Worm (Caenorhabditis elegans) whole organism, L2 larva: Measurements from ENCODE around the gene arf-5.

Experiments used
- C34F6.9 ChIP-seq: fragments of 150-350 bp; optimal IDR thresholded peaks from 2 replicates; lab custom pipeline; 2014; ENCODE audit warnings: missing biosample characterization, missing genetic modification characterization
- Y55F3AM.14 ChIP-seq: fragments of 200-800 bp; sonication (Bioruptor generic); optimal IDR thresholded peaks from 2 replicates; lab custom pipeline; 2018; ENCODE audit warnings: mild to moderate bottlenecking, missing genetic modification characterization, missing compliant biosample characterization
- ZK546.5 ChIP-seq: sonication (generic microtip); optimal IDR thresholded peaks from 2 replicates; lab custom pipeline; 2017; ENCODE audit warnings: missing biosample characterization, missing genetic modification characterization
- alr-1 ChIP-seq: fragments of 150-350 bp; optimal IDR thresholded peaks from 2 replicates; lab custom pipeline; 2014; ENCODE audit warnings: missing biosample characterization, missing genetic modification characterization
- ama-1 ChIP-seq: fragments of 150-350 bp; optimal IDR thresholded peaks from 2 replicates; lab custom pipeline; 2018; ENCODE audit warnings: inconsistent platforms
- blmp-1 ChIP-seq: sonication (generic microtip); optimal IDR thresholded peaks from 2 replicates; lab custom pipeline; 2017; ENCODE audit warnings: missing genetic modification characterization, mild to moderate bottlenecking, missing compliant biosample characterization, antibody characterized with exemption, moderate library complexity; ENCODE audit not compliant: insufficient read depth
- ceh-16 ChIP-seq: fragments of 150-350 bp; optimal IDR thresholded peaks from 2 replicates; lab custom pipeline; 2014; ENCODE audit warnings: missing biosample characterization, missing genetic modification characterization
- ceh-82 ChIP-seq: fragments of 150-350 bp; optimal IDR thresholded peaks from 2 replicates; lab custom pipeline; 2014; ENCODE audit warnings: missing biosample characterization, missing genetic modification characterization
- crh-2 ChIP-seq: sonication (generic microtip); optimal IDR thresholded peaks from 2 replicates; lab custom pipeline; 2017; ENCODE audit warnings: missing biosample characterization, missing genetic modification characterization
- dmd-4 ChIP-seq: sonication (generic microtip); optimal IDR thresholded peaks from 2 replicates; lab custom pipeline; 2017; ENCODE audit warnings: missing biosample characterization, missing genetic modification characterization
- egl-27 ChIP-seq: sonication (generic microtip); optimal IDR thresholded peaks from 3 replicates; lab custom pipeline; 2017; ENCODE audit warnings: missing biosample characterization, missing genetic modification reagents, missing genetic modification characterization
- elt-1 ChIP-seq: fragments of 150-350 bp; optimal IDR thresholded peaks from 2 replicates; lab custom pipeline; 2014; ENCODE audit warnings: missing biosample characterization, missing genetic modification characterization
- elt-3 ChIP-seq: sonication (generic microtip); optimal IDR thresholded peaks from 2 replicates; lab custom pipeline; 2017; ENCODE audit warnings: missing biosample characterization, missing genetic modification characterization
- fos-1 ChIP-seq: fragments of 150-350 bp; optimal IDR thresholded peaks from 2 replicates; lab custom pipeline; 2014; ENCODE audit warnings: missing biosample characterization, missing genetic modification characterization
- gmeb-1 ChIP-seq: fragments of 150-350 bp; optimal IDR thresholded peaks from 2 replicates; lab custom pipeline; 2014; ENCODE audit warnings: missing biosample characterization, missing genetic modification characterization
- lin-13 ChIP-seq: fragments of 150-350 bp; optimal IDR thresholded peaks from 2 replicates; lab custom pipeline; 2014; ENCODE audit warnings: missing biosample characterization, missing genetic modification reagents, missing genetic modification characterization
- lin-39 ChIP-seq: fragments of 150-350 bp; optimal IDR thresholded peaks from 2 replicates; lab custom pipeline; 2014; ENCODE audit warnings: missing biosample characterization, missing genetic modification reagents, missing genetic modification characterization
- lsy-2 ChIP-seq, 2 experiments: fragments of 150-350 bp in 1 of 2; sonication (generic microtip) in 1 of 2; optimal IDR thresholded peaks; 2 replicates each; lab custom pipeline; 2014 to 2017; ENCODE audit warnings: missing biosample characterization in 2 of 2, missing genetic modification characterization in 2 of 2
- nhr-10 ChIP-seq: sonication (generic microtip); optimal IDR thresholded peaks from 2 replicates; lab custom pipeline; 2017; ENCODE audit warnings: missing biosample characterization, missing genetic modification characterization
- nhr-129 ChIP-seq: fragments of 150-350 bp; optimal IDR thresholded peaks from 2 replicates; lab custom pipeline; 2014; ENCODE audit warnings: missing biosample characterization, missing genetic modification characterization
- nhr-21 ChIP-seq: fragments of 150-350 bp; optimal IDR thresholded peaks from 2 replicates; lab custom pipeline; 2014; ENCODE audit warnings: missing biosample characterization, missing genetic modification characterization
- nhr-23 ChIP-seq: fragments of 150-350 bp; optimal IDR thresholded peaks from 2 replicates; lab custom pipeline; 2014; ENCODE audit warnings: missing biosample characterization, missing genetic modification reagents, missing genetic modification characterization
- nhr-237 ChIP-seq: fragments of 150-350 bp; optimal IDR thresholded peaks from 2 replicates; lab custom pipeline; 2014; ENCODE audit warnings: missing biosample characterization, missing genetic modification characterization
- nhr-25 ChIP-seq: fragments of 150-350 bp; sonication (generic microtip); optimal IDR thresholded peaks from 3 replicates; lab custom pipeline; 2014; ENCODE audit warnings: missing biosample characterization, missing genetic modification characterization
- nhr-77 ChIP-seq: fragments of 150-350 bp; optimal IDR thresholded peaks from 2 replicates; lab custom pipeline; 2014; ENCODE audit warnings: missing biosample characterization, missing genetic modification characterization
- peb-1 ChIP-seq: fragments of 150-350 bp; optimal IDR thresholded peaks from 2 replicates; lab custom pipeline; 2014; ENCODE audit warnings: missing biosample characterization, missing genetic modification characterization
- sem-4 ChIP-seq: fragments of 150-350 bp; optimal IDR thresholded peaks from 2 replicates; lab custom pipeline; 2014; ENCODE audit warnings: missing biosample characterization, missing genetic modification reagents, missing genetic modification characterization
- skn-1 ChIP-seq: sonication (generic microtip); optimal IDR thresholded peaks from 2 replicates; lab custom pipeline; 2017; ENCODE audit warnings: missing biosample characterization, missing genetic modification characterization
- unc-39 ChIP-seq: fragments of 150-350 bp; optimal IDR thresholded peaks from 2 replicates; lab custom pipeline; 2014; ENCODE audit warnings: missing biosample characterization, missing genetic modification characterization
- unc-55 ChIP-seq: fragments of 150-350 bp; sonication (generic microtip); optimal IDR thresholded peaks from 3 replicates; lab custom pipeline; 2014; ENCODE audit warnings: missing biosample characterization, missing genetic modification reagents, missing genetic modification characterization
- unc-62 ChIP-seq: fragments of 150-350 bp; optimal IDR thresholded peaks from 2 replicates; lab custom pipeline; 2014; ENCODE audit warnings: missing biosample characterization, missing genetic modification reagents, missing genetic modification characterization
- zag-1 ChIP-seq: fragments of 150-350 bp; optimal IDR thresholded peaks from 2 replicates; lab custom pipeline; 2014; ENCODE audit warnings: missing biosample characterization, missing genetic modification characterization
- ztf-1 ChIP-seq: fragments of 200-800 bp; sonication (Bioruptor generic); conservative IDR thresholded peaks from 2 replicates; pipeline ENCODE4 v1.3.6; 2022; ENCODE audit warnings: missing genetic modification characterization, missing compliant biosample characterization
- ztf-11 ChIP-seq: sonication (generic microtip); optimal IDR thresholded peaks from 2 replicates; lab custom pipeline; 2017; ENCODE audit warnings: missing biosample characterization, missing genetic modification characterization
- ztf-4 ChIP-seq: fragments of 150-350 bp; optimal IDR thresholded peaks from 2 replicates; lab custom pipeline; 2014; ENCODE audit warnings: missing biosample characterization, missing genetic modification characterization

arf-5 gene

DNA sequence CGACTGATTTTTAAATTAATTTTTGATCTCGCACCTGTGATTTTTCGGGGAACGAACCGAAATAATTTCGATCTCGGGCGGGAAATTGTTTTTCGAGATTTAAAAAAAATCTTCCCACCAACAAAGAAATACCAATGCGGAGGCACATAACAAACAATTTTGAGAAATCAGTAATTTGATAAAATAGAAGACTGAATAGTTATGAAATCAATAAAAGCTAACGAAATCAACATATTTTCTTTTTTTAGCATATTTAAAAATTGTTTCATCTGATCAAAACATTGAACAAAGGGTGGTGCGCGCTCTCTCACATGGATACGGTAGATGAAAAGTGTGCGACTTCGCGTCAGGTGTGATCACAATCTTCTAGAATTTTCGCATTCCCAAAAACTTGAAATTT lies 24.2 kb upstream of the arf-5 start:
- TF ChIP-seq lsy-2 (tag; optimal IDR thresholded peaks at IDR 0.05; lab: Kevin White, UChicago), result no peak
- TF ChIP-seq ztf-1, result no peak
- no peak for TF ChIP-seq peb-1
- no peak for TF ChIP-seq nhr-237 (tag; lab: Kevin White, UChicago)
- no peak for TF ChIP-seq sem-4 (tag; lab: Kevin White, UChicago)
- no peak for TF ChIP-seq elt-1 (tag; lab: Kevin White, UChicago)
- no peak for TF ChIP-seq unc-62
- TF ChIP-seq ztf-4 (tag; lab: Kevin White, UChicago), result no peak
- TF ChIP-seq dmd-4 (tag; lab: Kevin White, UChicago), result no peak
- no peak for TF ChIP-seq alr-1 (tag; lab: Kevin White, UChicago)
- no peak for TF ChIP-seq ama-1 (lab: Kevin White, UChicago)
- TF ChIP-seq Y55F3AM.14 (GFP tag; lab: Kevin White, UChicago), result no peak
- no peak for TF ChIP-seq ceh-82 (tag; lab: Kevin White, UChicago)
- no peak for TF ChIP-seq zag-1
- TF ChIP-seq nhr-25 (tag; lab: Kevin White, UChicago), result no peak

DNA sequence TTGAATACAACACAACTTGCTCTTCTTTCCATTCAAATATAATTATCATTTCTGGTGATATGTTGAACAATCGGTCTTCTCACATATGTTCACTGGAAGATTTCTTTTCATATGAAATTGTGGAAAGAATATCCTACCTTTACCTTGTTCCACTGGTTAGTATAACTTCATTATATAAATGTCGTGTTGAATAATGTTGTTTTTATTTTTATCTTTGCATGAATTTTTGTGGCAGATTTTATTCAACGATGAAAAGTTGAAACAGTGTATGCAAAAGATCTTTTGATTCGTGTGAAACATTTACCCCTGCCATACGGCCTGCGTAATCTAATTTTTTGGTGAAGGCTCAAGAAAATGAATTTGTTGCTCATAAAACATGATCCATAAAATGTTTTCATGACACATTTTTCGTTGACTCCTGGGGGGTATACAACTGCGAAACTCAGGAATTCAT lies 20.4 kb upstream of the arf-5 start:
- TF ChIP-seq skn-1 (tag; lab: Kevin White, UChicago) (no peak), nhr-77 (tag; lab: Kevin White, UChicago) (no peak), nhr-23 (no peak), lin-39 (tag; lab: Kevin White, UChicago) (no peak), nhr-21 (tag; lab: Kevin White, UChicago) (no peak), ceh-16 (tag; lab: Kevin White, UChicago) (no peak), ztf-11 (no peak), ama-1 (lab: Kevin White, UChicago) (no peak), sem-4 (tag; lab: Kevin White, UChicago) (no peak), Y55F3AM.14 (GFP tag; lab: Kevin White, UChicago) (no peak), nhr-129 (tag; lab: Kevin White, UChicago) (no peak), ztf-1 (no peak), crh-2 (tag; lab: Kevin White, UChicago) (no peak)
- TF ChIP-seq, all 48 proteins: peak for 0

- no peak for TF ChIP-seq lin-39 (tag; lab: Kevin White, UChicago)
- no peak for TF ChIP-seq zag-1
- no peak for TF ChIP-seq unc-55 (GFP tag; lab: Kevin White, UChicago)
- TF ChIP-seq lin-13 (GFP tag; lab: Kevin White, UChicago), result no peak
- no peak for TF ChIP-seq skn-1 (tag; lab: Kevin White, UChicago)
- no peak for TF ChIP-seq nhr-10
- no peak for TF ChIP-seq ama-1 (lab: Kevin White, UChicago)
- TF ChIP-seq fos-1 (tag; lab: Kevin White, UChicago), result no peak
- no peak for TF ChIP-seq ztf-4 (tag; lab: Kevin White, UChicago)
- no peak for TF ChIP-seq C34F6.9 (tag; lab: Kevin White, UChicago)
- TF ChIP-seq gmeb-1 (tag; lab: Kevin White, UChicago), result no peak
- TF ChIP-seq dmd-4 (tag; lab: Kevin White, UChicago), result no peak
- no peak for TF ChIP-seq nhr-77 (tag; lab: Kevin White, UChicago)
These were observed 15.3 kb upstream of the arf-5 start, which contains the start of gene F57H12.5 for ce11 chrIV:7967006-7967405. F57H12.5 (plus strand) TSS chrIV:7967306.

DNA sequence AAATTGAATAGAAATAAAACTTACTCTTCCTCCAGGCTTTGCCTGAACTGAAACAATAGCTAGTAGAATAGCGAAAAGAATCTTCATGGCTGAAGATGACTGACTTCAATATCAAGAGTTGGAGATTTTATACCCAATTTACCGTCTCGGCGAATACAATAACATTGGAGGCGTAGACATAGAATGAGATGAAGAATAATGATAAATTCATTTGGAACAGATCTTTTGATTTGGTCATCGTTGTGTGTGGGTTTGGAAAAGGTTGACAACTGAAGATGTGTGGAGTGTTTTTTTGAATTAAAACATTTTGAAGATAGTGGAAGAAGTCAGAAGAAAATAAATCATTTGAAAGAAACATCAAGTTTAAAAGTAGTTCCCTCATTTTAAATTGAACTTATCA lies 6.1 kb upstream of the arf-5 start, which contains the start of gene F57H12.6:
F57H12.6 (minus strand) TSS at position 101 of the 400 bp plus-strand sequence.
- TF ChIP-seq ZK546.5, result no peak
- no peak for TF ChIP-seq elt-1 (tag; lab: Kevin White, UChicago)
- TF ChIP-seq egl-27, result no peak
- no peak for TF ChIP-seq dmd-4 (tag; lab: Kevin White, UChicago)
- no peak for TF ChIP-seq elt-3 (tag; lab: Kevin White, UChicago)
- TF ChIP-seq peb-1, result no peak
- no peak for TF ChIP-seq ceh-82 (tag; lab: Kevin White, UChicago)
- no peak for TF ChIP-seq unc-39 (tag; lab: Kevin White, UChicago)
- TF ChIP-seq ztf-4 (tag; lab: Kevin White, UChicago), result no peak
- TF ChIP-seq gmeb-1 (tag; lab: Kevin White, UChicago), result no peak

DNA sequence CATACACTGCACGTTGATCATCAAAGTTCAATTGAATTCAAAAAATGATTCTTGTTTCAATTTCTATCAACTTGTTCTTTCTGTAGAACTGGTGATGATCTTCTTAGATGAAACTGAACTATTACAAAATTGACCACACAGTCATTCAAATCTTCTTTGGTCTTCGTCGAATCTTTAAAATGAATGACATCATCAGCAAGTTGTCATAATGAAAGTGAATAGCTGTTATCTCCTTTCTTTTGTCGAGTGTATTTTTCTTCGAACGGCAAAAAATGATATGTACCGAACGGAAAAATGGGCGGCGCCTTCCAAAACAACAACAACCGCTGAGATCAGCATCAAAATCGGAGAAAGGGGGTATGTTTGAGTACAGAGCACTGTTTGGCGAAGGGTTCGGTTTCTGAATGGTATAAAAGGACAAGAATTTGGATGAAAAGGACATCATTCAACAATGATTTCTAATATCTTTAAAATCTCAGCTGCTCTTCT lies 4.8 kb upstream of the arf-5 start, which contains the start of gene ora-1:
ora-1 (plus strand) TSS at position 439 of the 489 bp plus-strand sequence.
- TF ChIP-seq nhr-25 (tag; lab: Kevin White, UChicago) (peak; percentile 41), dmd-4 (tag; lab: Kevin White, UChicago) (no peak), blmp-1 (tag; lab: Kevin White, UChicago) (peak; percentile 78)
